Worm (Caenorhabditis elegans) whole organism, L1 larva: Measurements from ENCODE around the gene T02H6.7.

Source experiments
- C04F5.9 ChIP-seq: sonication (generic microtip); optimal IDR thresholded peaks from 2 replicates; lab custom pipeline; 2016; ENCODE audit warnings: missing genetic modification characterization, missing compliant biosample characterization
- Y116A8C.19 ChIP-seq: sonication (generic microtip); optimal IDR thresholded peaks from 2 replicates; lab custom pipeline; 2016; ENCODE audit warnings: missing compliant biosample characterization, missing genetic modification characterization, borderline replicate concordance
- ceh-82 ChIP-seq, 3 experiments: fragments of 150-350 bp in 1 of 3; sonication (generic microtip) in 2 of 3; optimal IDR thresholded peaks; 2 replicates each; lab custom pipeline; 2014 to 2017; ENCODE audit warnings: missing biosample characterization in 3 of 3, missing genetic modification characterization in 3 of 3
- elt-2 ChIP-seq: sonication (generic microtip); optimal IDR thresholded peaks from 2 replicates; lab custom pipeline; 2016; ENCODE audit warnings: missing genetic modification characterization, mild to moderate bottlenecking, inconsistent platforms, missing compliant biosample characterization, missing genetic modification reagents
- elt-3 ChIP-seq, 6 experiments: fragments of 150-350 bp in 1 of 6; sonication (generic microtip); optimal IDR thresholded peaks; 2 replicates each; lab custom pipeline; 2017 to 2018; ENCODE audit warnings: missing biosample characterization in 6 of 6, missing genetic modification characterization in 6 of 6, inconsistent platforms in 1 of 6
- lin-13 ChIP-seq: fragments of 150-350 bp; optimal IDR thresholded peaks from 2 replicates; lab custom pipeline; 2014; ENCODE audit warnings: missing biosample characterization, missing genetic modification reagents, missing genetic modification characterization
- nhr-76 ChIP-seq: sonication (generic microtip); optimal IDR thresholded peaks from 2 replicates; lab custom pipeline; 2017; ENCODE audit warnings: missing biosample characterization, missing genetic modification characterization
- nhr-77 ChIP-seq: fragments of 150-350 bp; optimal IDR thresholded peaks from 2 replicates; lab custom pipeline; 2014; ENCODE audit warnings: missing biosample characterization, missing genetic modification characterization
- tbx-2 ChIP-seq: sonication (generic microtip); optimal IDR thresholded peaks from 2 replicates; lab custom pipeline; 2016; ENCODE audit warnings: missing genetic modification characterization, missing compliant biosample characterization
- unc-62 ChIP-seq: fragments of 150-350 bp; optimal IDR thresholded peaks from 2 replicates; lab custom pipeline; 2014; ENCODE audit warnings: missing biosample characterization, missing genetic modification reagents, missing genetic modification characterization

ce11 chrII:643733-644132 is 38.7 kb upstream of the T02H6.7 start:
- TF ChIP-seq nhr-76 (tag; lab: Kevin White, UChicago), result no peak
- no peak for TF ChIP-seq elt-3 (tag; optimal IDR thresholded peaks at IDR 0.05; lab: Kevin White, UChicago)
- no peak for TF ChIP-seq ceh-82 (tag; optimal IDR thresholded peaks at IDR 0.05; lab: Kevin White, UChicago)
- no peak for TF ChIP-seq elt-2 (tag; lab: Kevin White, UChicago)
- TF ChIP-seq lin-13, result no peak
- TF ChIP-seq nhr-77 (tag; lab: Kevin White, UChicago), result no peak
- no peak for TF ChIP-seq unc-62
- TF ChIP-seq tbx-2 (tag; lab: Kevin White, UChicago), result no peak
- no peak for TF ChIP-seq Y116A8C.19
- TF ChIP-seq C04F5.9 (tag; lab: Kevin White, UChicago), result no peak
